Worm (Caenorhabditis elegans): ENCODE data around the gene toc-1.

DNA sequence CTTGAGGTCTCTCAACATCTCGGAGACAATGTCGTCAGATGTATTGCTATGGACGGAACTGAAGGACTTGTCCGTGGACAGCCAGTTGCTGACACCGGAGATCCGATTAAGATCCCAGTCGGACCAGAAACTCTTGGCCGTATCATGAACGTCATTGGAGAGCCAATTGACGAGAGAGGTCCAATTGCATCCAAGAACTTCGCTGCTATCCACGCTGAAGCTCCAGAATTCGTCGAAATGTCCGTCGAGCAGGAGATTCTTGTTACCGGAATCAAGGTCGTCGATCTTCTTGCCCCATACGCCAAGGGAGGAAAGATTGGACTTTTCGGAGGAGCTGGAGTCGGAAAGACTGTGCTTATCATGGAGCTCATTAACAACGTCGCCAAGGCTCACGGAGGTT, 46.2 kb upstream of the toc-1 start:
- TF ChIP-seq him-1 (tag; optimal IDR thresholded peaks at IDR 0.05) (no peak), W03F9.2 (tag; optimal IDR thresholded peaks at IDR 0.05) (no peak), dao-5 (tag; optimal IDR thresholded peaks at IDR 0.05) (no peak)

Measured in whole organism, L4/young adult.